Worm (Caenorhabditis elegans): ENCODE results near the gene egas-1.

egas-1 gene

DNA sequence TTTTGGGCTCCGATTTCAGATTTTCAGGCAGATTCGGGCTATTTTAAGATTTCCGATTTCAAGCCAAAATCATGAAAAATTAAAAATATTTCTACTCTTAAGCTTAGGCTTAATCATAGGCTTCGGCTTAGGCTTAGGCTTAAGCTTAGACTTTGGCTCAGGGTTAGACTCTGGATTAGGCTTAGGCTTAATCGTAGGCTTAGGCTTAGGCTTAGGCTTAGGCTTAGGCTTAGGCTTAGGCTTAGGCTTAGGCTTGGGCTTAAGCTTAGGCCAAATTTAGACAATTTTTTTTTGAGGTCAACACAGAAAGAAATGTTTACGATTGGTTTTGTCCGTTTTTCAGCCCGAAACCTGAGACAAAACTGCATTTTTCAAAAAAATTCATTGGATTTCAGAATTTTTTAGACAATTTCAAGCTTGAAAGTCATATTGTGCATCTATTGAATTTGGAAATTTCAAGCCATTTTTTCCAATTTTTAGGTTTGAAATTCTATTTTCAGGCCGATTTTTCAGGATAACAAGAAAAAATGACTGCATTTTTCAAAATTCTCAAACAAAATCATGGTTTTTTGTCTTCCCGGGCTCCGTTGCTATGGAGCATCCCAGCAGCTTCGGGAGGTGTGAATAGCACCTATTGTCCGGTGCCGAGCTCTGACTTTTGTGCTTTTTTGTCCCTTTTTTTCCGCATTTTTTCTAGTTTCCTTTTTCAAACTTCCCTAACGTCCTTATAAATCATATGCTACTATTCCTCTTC is at the start of gene egas-1:
TSS of gene egas-1 (plus strand) at position 704 of the 754 bp plus-strand sequence.
- TF ChIP-seq unc-62 (GFP tag; optimal IDR thresholded peaks at IDR 0.05): no peak

DNA sequence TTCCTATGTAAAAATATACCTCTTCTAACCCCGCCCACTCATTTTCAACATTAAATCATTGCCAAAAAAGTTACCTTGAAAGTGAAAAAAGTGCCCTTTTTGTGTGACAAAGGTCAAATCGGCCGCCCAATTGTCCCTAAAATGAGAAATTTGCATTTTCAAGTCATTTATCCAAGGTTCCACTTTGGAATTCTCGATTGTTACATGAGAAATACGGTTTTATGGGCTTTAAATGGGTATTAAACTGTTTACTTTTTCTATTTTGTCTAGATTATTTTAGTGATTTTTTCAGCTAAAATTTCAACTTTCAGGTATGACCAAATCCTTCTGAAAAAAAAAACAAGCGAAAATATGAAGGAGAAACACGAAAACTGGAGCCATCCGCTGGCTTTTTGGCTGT is 47.7 kb upstream of the egas-1 start, which contains the start of gene grdn-1:
TSS of gene grdn-1 (plus strand) at position 301 of the 400 bp plus-strand sequence.
- TF ChIP-seq unc-62 (GFP tag; optimal IDR thresholded peaks at IDR 0.05): no peak

DNA sequence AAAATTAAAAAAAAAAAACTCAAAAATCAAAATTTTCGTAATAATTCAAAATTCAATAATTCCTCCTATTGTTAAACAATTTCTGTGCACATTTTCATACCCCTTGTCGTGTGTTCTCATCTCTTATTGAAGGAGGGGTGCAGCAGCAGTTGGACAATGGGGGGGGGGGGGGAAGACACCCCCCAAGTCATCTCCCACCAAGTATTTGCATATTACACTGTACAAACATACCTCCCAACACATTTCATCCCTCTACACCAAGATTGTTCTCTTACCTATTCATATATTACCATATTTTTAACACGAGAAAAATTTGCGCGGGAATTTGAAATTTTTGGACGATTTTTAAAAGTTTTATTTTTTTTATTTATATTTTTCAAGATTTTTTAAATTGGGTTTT is 43.9 kb upstream of the egas-1 start:
- TF ChIP-seq unc-62 (GFP tag; optimal IDR thresholded peaks at IDR 0.05): no peak

DNA sequence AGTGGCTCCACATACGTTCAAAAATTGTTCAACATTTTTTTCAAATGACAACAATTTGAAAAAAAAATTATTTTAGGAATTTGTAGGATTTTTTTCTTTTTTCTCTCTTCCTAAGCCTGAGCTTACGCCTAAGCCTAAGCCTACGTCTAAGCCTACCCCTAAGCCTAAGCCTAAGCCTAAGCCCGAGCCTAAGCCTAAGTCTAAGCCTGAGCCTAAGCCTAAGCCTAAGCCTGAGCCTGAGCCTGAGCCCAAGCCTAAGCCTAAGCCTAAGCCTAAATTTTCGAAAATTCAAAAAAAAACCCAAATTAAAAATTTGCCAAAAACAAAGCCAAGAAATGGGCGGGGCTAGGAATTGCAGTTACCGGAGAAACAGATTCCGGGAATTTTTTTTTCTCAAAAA is 42.3 kb upstream of the egas-1 start:
- no peak for TF ChIP-seq unc-62 (GFP tag; optimal IDR thresholded peaks at IDR 0.05)

DNA sequence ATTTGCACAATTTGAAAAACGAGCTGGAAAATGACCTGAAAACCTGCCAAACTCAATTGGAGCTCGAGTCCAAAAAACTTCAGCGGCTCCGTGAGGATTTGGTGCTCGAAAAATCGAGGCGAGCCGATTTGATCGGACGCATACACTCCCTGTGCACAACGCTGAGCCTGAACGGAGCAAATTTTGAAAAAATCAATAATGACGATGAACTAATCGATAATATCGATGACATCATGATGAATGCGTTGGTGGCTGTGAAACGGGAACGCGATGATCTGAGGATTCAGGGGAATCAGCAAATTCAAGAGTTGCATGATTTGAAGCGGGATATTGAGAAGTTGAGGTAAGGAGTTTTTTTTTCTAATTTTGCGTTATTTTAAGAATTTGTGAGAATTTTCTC is 34.6 kb upstream of the egas-1 start:
- no peak for TF ChIP-seq unc-62 (GFP tag; optimal IDR thresholded peaks at IDR 0.05)

DNA sequence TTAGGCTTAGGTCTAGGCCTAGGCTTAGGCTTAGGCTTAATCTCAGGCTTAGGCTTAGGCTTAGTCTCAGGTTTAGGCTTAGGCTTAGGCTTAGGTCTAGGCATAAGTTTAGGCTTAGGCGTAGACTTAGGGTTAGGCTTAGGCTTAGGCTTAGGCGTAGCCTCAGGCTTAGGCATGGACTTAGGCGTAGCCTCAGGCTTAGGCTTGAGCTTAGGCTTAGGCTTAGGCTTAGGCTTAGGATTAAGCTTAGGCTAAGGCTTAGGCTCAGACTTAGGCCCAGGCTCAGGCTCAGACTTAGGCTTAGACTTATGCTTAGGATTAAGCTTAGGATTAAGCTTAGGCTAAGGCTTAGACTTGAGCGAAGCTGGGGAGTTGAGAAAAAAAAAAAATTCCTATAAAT is 26.9 kb upstream of the egas-1 start:
- no peak for TF ChIP-seq unc-62 (GFP tag; optimal IDR thresholded peaks at IDR 0.05)

DNA sequence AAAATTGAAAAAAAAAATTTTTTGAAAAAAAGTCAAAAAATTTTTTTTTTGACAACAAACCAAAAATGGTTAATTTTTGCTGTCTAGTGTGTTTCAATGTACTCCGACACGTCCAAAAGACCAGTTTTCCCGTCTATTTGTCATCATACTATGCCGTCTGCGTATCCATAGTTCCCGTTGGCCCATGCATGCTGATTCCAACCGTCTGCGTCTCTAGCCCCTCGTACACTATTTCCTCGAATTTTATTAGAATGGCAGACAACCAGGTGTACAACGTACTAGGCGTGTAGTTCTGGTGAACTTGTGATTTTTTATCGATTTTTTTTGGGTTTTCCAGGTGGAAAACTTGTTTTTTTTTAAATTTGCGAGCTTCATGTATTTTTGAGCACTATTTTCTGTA is 25.6 kb upstream of the egas-1 start:
- no peak for TF ChIP-seq unc-62 (GFP tag; optimal IDR thresholded peaks at IDR 0.05)

DNA sequence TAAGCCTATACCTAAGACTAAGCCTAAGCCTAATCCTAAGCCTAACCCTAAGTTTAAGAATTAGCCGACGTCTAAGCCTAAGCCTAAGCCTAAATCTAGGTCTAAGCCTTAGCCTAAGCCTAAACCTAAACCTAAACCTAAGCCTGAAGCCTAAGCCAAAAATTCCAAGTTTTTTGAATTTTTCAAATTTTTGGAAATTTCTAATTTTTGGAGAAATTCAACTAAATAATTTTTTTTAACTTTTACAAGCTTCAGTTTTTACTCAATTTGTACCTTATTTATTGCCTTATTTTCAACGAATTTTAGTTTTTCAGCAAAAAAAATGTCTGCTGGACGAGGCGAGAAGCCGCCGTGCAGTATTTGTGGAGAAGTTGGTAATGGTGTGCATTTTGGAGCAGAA is 23.8 kb upstream of the egas-1 start, which contains the start of gene nhr-70:
TSS of gene nhr-70 (plus strand) at position 301 of the 400 bp plus-strand sequence.
- no peak for TF ChIP-seq unc-62 (GFP tag; optimal IDR thresholded peaks at IDR 0.05)

DNA sequence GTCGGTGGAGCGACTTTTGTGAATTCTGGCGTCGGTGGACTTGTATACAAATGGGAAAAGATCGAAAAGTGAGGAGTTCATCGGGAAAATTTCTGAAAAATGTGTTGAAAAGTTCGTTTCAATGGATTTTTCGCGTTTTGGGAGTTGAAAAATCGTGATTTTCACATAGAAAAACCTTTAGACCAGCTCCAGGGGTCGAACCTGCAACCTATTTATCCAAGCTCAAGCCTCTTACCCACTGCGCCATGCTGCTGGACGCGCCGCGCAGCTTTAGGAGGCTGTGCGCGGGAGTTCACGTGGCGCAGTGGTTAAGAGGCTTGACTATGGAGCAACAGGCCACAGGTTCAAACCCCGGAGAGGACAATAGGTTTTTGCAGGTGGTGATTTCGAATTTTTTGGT is 17.6 kb upstream of the egas-1 start, which contains the start of gene Y69H2.1:
TSS of gene Y69H2.1 (minus strand) at position 101 of the 400 bp plus-strand sequence.
- TF ChIP-seq unc-62 (GFP tag; optimal IDR thresholded peaks at IDR 0.05): no peak

DNA sequence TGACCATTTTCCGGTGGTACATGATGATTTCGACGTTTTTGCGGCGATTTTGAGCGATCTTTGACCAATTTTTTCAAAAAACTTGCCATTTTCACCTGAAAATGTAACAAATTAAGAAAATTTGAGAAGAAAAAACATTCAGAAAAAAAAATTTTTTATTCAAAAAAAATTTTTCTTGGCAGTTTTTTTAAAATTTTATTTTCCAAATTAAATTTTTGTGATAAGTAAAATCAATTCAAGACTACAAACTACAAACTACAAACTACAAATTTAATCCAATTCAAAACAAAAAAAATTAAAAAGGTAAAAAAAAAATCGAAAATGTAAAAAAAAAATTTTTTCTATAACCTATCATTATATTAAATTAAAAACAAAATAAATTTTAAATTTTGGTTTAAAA is 13.3 kb upstream of the egas-1 start, which contains the start of gene Y69H2.15:
TSS of gene Y69H2.15 (minus strand) at position 101 of the 400 bp plus-strand sequence.
- TF ChIP-seq unc-62 (GFP tag; optimal IDR thresholded peaks at IDR 0.05): no peak

DNA sequence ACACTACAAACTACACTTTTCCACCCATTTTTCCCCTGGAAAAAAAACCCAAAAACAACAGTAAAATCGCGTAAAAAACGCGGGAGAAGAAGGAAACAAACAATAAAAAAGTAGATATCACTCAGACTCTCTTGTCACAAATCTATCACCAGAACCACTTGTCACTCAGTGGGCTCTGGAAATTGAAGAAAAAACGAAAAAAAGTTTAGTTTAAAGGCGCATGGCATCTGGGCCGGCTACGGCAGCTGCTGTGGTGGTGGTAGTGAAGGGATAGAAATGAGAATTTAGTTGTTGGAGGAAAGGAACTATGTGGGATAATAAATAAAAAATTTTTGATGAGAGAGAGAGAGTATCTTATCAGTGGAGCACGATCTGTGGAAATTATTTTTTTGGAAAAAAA is 12.7 kb upstream of the egas-1 start:
- no peak for TF ChIP-seq unc-62 (GFP tag; optimal IDR thresholded peaks at IDR 0.05)

DNA sequence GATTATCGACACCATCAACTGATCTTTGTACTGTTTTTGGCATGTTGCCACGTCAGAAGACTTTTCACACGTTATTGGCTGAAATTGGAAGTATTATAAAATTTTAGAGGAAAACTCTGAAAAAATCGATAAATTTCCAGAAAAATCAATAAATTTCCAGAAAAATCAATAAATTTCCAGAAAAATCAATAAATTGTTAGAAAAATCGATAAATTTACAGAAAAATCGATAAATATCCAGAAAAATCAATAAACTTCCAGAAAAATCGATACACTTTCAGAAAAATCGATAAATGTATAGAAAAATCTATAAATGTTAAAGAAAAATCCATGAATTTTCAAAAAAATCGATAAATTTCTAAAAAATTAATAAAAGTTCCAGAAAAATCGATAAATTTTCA is 11.2 kb upstream of the egas-1 start:
- no peak for TF ChIP-seq unc-62 (GFP tag; optimal IDR thresholded peaks at IDR 0.05)

DNA sequence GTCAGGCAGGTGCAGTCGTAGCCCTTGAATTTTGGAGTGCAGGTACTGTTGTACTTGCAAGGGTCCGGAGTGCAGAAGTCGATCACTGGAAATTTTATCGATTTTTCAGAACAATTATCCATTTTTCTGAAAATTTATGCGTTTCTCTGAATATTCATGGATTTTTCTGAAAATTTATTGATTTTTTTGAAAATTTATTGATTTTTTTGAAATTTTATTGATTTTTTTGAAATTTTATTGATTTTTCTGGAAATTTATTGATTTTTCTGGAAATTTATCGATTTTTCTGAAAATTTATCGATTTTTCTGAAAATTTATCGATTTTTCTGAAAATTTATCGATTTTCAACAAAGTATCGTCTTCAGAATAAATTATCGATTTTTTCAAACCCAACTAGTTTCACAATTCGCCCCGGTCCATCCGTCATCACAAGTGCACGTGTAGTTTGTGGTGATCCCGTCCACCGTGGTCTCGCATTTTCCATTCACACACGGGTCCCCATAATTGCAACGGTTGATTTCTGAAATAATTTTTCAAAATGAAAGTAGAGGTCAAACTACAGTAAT is 8.1 kb upstream of the egas-1 start:
- TF ChIP-seq unc-62 (GFP tag; optimal IDR thresholded peaks at IDR 0.05): no peak

DNA sequence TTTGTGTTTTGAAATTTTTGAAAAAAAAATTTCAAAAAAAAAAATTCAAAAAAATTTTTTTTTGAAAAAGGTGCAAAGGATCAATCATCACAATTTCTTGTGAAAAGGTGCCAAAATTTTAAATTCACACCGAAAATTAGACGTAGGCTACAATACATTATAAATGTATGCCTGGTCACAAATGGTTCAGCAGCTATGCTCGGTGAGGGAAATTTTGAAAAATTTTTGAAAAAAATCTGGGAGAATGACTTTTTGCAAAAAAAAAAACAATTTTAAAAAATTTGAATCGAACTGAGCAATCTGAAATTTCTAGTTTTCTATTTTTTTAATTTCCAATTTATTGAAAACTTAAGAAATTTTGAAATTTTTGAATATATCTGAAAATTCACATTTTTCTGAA is 3.9 kb upstream of the egas-1 start, which contains the start of gene egas-3:
TSS of gene egas-3 (minus strand) at position 101 of the 400 bp plus-strand sequence.
- no peak for TF ChIP-seq unc-62 (GFP tag; optimal IDR thresholded peaks at IDR 0.05)

DNA sequence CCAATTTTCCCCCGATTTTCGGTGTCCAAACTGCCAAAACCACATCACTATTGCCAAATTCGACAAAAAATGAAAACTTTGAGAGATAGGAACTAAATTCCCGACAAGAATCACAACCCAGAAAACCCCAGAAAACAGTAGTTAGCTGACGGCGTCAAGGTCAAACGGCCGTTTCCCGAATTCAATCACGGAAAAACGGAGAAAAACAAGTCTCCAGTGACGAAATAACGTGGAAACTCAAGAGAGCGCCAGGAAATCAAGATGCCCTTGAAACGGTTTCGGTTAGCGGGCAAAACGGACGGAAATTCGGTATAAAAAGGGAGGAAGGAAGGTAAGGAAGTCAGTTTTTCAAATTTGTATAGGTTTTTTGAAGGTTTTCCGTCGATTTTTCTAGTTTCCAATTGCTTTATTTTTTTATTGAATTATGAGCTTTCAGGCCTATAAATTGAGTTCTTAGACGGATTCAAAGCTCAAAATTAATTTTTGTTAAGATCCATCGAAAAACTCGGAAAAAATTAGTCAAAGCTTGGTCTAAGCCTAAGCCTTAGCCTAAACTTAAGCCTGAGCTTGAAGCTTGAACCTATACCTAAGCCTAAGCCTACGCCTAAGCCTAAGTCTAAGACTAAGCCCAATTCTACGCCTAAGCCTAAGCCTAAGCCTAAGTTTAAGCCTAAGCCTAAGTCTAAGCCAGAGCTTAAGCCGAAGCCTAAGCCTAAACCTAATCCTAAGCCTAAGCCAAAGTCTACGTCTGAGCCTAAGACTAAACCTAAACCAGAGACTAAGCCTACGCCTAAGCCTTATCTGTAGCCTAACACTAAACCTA is 2.3 kb upstream of the egas-1 start:
- TF ChIP-seq unc-62 (GFP tag; optimal IDR thresholded peaks at IDR 0.05): no peak

DNA sequence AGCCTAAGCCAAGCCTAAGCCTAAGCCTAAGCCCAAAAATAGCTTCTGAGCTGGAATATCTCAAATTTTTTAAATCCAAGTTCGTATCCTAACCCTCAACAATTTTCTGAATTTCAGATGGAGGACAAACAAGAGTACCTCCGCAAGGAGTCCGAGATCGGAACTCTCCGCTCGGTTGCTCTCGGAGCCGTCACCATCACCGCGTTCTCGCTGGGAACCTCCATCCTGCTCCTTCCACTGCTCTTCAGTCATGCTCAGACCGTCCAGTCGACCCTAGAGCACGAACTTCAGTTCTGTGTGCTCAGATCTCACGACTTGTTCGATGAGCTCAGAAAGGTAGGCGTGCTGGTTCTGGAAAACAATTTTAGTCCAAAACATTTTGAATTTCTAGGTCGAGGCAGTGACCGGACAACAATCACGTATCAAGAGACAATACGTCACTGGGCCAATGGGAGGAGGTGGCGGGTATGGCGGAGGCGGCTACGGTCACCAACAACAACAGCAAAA is 1.7 kb upstream of the egas-1 start, which contains the start of gene col-42:
TSS of gene col-42 (plus strand) at position 118 of the 507 bp plus-strand sequence.
- TF ChIP-seq unc-62 (GFP tag; optimal IDR thresholded peaks at IDR 0.05): no peak

All from whole organism, dauer.